Worm (Caenorhabditis elegans): ENCODE results near the gene lnp-1.

ce11 chrX:4615034-4615433 lies 26.5 kb downstream of the lnp-1 start:
- no peak for TF ChIP-seq daf-19 (GFP tag; conservative IDR thresholded peaks at IDR 0.05)
- no peak for TF ChIP-seq nhr-11 (tag; optimal IDR thresholded peaks at IDR 0.05)
- TF ChIP-seq skn-1 (tag; optimal IDR thresholded peaks at IDR 0.05), result no peak
- no peak for TF ChIP-seq egl-43 (GFP tag; IDR thresholded peaks at IDR 0.05)
- no peak for TF ChIP-seq lin-38 (GFP tag; IDR thresholded peaks at IDR 0.05)
- no peak for TF ChIP-seq mep-1 (tag; optimal IDR thresholded peaks at IDR 0.05)
- no peak for TF ChIP-seq F49E8.2 (tag; optimal IDR thresholded peaks at IDR 0.05; ENCODE audit: borderline replicate concordance)
- no peak for TF ChIP-seq fkh-10 (GFP tag; optimal IDR thresholded peaks at IDR 0.05)
- no peak for TF ChIP-seq daf-12 (tag; optimal IDR thresholded peaks at IDR 0.05)

Data from whole organism, L4 larva.